Fruit fly (Drosophila melanogaster) whole organism, embryonic: Measurements from ENCODE around the gene vari.

Source experiments
- Atf6 ChIP-seq: fragments of 200-800 bp; sonication (Bioruptor generic); IDR thresholded peaks from 2 replicates; pipeline ENCODE4 v1.3.6; 2022; ENCODE audit warnings: missing biosample characterization, missing genetic modification characterization
- BEAF-32 ChIP-seq: fragments of 200-800 bp; sonication (Bioruptor generic); optimal IDR thresholded peaks from 3 replicates; lab custom pipeline; 2017; ENCODE audit warnings: missing biosample characterization, missing genetic modification characterization, mild to moderate bottlenecking, moderate library complexity, missing genetic modification reagents
- CG10565 ChIP-seq: fragments of 200-800 bp; sonication (Bioruptor generic); optimal IDR thresholded peaks from 3 replicates; lab custom pipeline; 2016; ENCODE audit warnings: missing biosample characterization, mild to moderate bottlenecking, missing genetic modification characterization
- CG10654 ChIP-seq: fragments of 200-800 bp; sonication (Bioruptor generic); optimal IDR thresholded peaks from 2 replicates; lab custom pipeline; 2016; ENCODE audit warnings: missing biosample characterization, missing genetic modification characterization
- CG12071 ChIP-seq: fragments of 200-800 bp; sonication (Bioruptor generic); optimal IDR thresholded peaks from 3 replicates; lab custom pipeline; 2018; ENCODE audit warnings: missing biosample characterization, mild to moderate bottlenecking, missing genetic modification characterization
- CG14014 ChIP-seq: fragments of 200-800 bp; sonication (Bioruptor generic); IDR thresholded peaks from 2 replicates; pipeline ENCODE4 v1.3.6; 2022; ENCODE audit warnings: missing biosample characterization, missing genetic modification characterization
- CG15073 ChIP-seq: fragments of 200-800 bp; sonication (Bioruptor generic); optimal IDR thresholded peaks from 2 replicates; lab custom pipeline; 2016; ENCODE audit warnings: missing biosample characterization, missing genetic modification characterization
- CG1647 ChIP-seq: fragments of 200-800 bp; sonication (Bioruptor generic); optimal IDR thresholded peaks from 3 replicates; lab custom pipeline; 2016; ENCODE audit warnings: missing biosample characterization, missing genetic modification characterization
- CG17612 ChIP-seq: fragments of 200-800 bp; sonication (Bioruptor generic); IDR thresholded peaks from 2 replicates; pipeline ENCODE4 v1.3.6; 2022; ENCODE audit warnings: missing biosample characterization, missing genetic modification characterization
- CG2875 ChIP-seq: fragments of 200-800 bp; sonication (Bioruptor generic); optimal IDR thresholded peaks from 2 replicates; lab custom pipeline; 2017; ENCODE audit warnings: missing biosample characterization, mild to moderate bottlenecking, missing genetic modification characterization, missing genetic modification reagents
- CG32532 ChIP-seq: fragments of 200-800 bp; sonication (Bioruptor generic); IDR thresholded peaks from 2 replicates; pipeline ENCODE4 v1.3.6; 2022; ENCODE audit warnings: missing biosample characterization, missing genetic modification characterization
- CG33213 ChIP-seq: fragments of 200-800 bp; sonication (Bioruptor generic); optimal IDR thresholded peaks from 3 replicates; lab custom pipeline; 2016; ENCODE audit warnings: missing biosample characterization, missing genetic modification characterization
- CG4424 ChIP-seq: fragments of 200-800 bp; sonication (Bioruptor generic); optimal IDR thresholded peaks from 3 replicates; lab custom pipeline; 2016; ENCODE audit warnings: missing biosample characterization, missing genetic modification characterization
- CG6254 ChIP-seq: fragments of 200-800 bp; sonication (Bioruptor generic); optimal IDR thresholded peaks from 3 replicates; lab custom pipeline; 2017; ENCODE audit warnings: mild to moderate bottlenecking, missing biosample characterization, missing genetic modification reagents, missing genetic modification characterization
- CG6683 ChIP-seq: fragments of 200-800 bp; sonication (Bioruptor generic); optimal IDR thresholded peaks from 2 replicates; lab custom pipeline; 2017; ENCODE audit warnings: missing biosample characterization, mild to moderate bottlenecking, missing genetic modification characterization, missing genetic modification reagents
- Doc2 ChIP-seq: fragments of 200-800 bp; sonication (Bioruptor generic); IDR thresholded peaks from 2 replicates; pipeline ENCODE4 v1.3.6; 2022; ENCODE audit warnings: missing biosample characterization, missing genetic modification characterization
- Drgx ChIP-seq: fragments of 200-800 bp; sonication (Bioruptor generic); IDR thresholded peaks from 2 replicates; pipeline ENCODE4 v1.3.6; 2022; ENCODE audit warnings: missing biosample characterization, missing genetic modification characterization
- Hmr ChIP-seq: fragments of 200-800 bp; sonication (Bioruptor generic); optimal IDR thresholded peaks from 3 replicates; lab custom pipeline; 2017; ENCODE audit warnings: mild to moderate bottlenecking, missing biosample characterization, missing genetic modification reagents, missing genetic modification characterization
- Hmx ChIP-seq: fragments of 200-800 bp; sonication (Bioruptor generic); optimal IDR thresholded peaks from 2 replicates; lab custom pipeline; 2016; ENCODE audit warnings: missing biosample characterization, missing genetic modification characterization
- Hr51 ChIP-seq, 2 experiments: fragments of 200-800 bp; sonication (Bioruptor generic); optimal IDR thresholded peaks; 2 replicates in 1 of 2; 3 replicates in 1 of 2; lab custom pipeline; 2016 to 2018; ENCODE audit warnings: missing biosample characterization in 2 of 2, missing genetic modification characterization in 2 of 2, mild to moderate bottlenecking in 1 of 2, moderate library complexity in 1 of 2
- Lpt ChIP-seq: fragments of >200 bp; optimal IDR thresholded peaks from 2 replicates; lab custom pipeline; 2018; ENCODE audit warnings: missing biosample characterization, missing genetic modification characterization
- Myb ChIP-seq: fragments of 200-800 bp; sonication (Bioruptor generic); optimal IDR thresholded peaks from 2 replicates; lab custom pipeline; 2016; ENCODE audit warnings: missing biosample characterization, missing genetic modification characterization
- Nf-YA ChIP-seq: fragments of 200-800 bp; sonication (Bioruptor generic); IDR thresholded peaks from 2 replicates; pipeline ENCODE4 v1.3.6; 2022; ENCODE audit warnings: missing biosample characterization, missing genetic modification characterization
- Oaz ChIP-seq: fragments of 200-800 bp; sonication (Bioruptor generic); IDR thresholded peaks from 2 replicates; pipeline ENCODE4 v1.3.6; 2022; ENCODE audit warnings: missing biosample characterization, missing genetic modification characterization
- PHDP ChIP-seq: fragments of 200-800 bp; sonication (Bioruptor generic); optimal IDR thresholded peaks from 3 replicates; lab custom pipeline; 2018; ENCODE audit warnings: missing biosample characterization, mild to moderate bottlenecking, missing genetic modification characterization, moderate library complexity
- Scr ChIP-seq: fragments of 200-800 bp; sonication (Bioruptor generic); IDR thresholded peaks from 2 replicates; pipeline ENCODE4 v1.3.6; 2022; ENCODE audit warnings: missing biosample characterization, missing genetic modification characterization; ENCODE audit not compliant: partially characterized antibody
- Sin3A ChIP-seq: fragments of >200 bp; optimal IDR thresholded peaks from 2 replicates; lab custom pipeline; 2018
- Sox100B ChIP-seq: fragments of 200-800 bp; sonication (Bioruptor generic); optimal IDR thresholded peaks from 3 replicates; lab custom pipeline; 2018; ENCODE audit warnings: missing biosample characterization, mild to moderate bottlenecking, missing genetic modification characterization
- YL-1 ChIP-seq: fragments of 200-800 bp; sonication (Bioruptor generic); optimal IDR thresholded peaks from 3 replicates; lab custom pipeline; 2017; ENCODE audit warnings: missing biosample characterization, mild to moderate bottlenecking, missing genetic modification characterization
- amos ChIP-seq: fragments of 200-800 bp; sonication (Bioruptor generic); IDR thresholded peaks from 2 replicates; pipeline ENCODE4 v1.3.6; 2022; ENCODE audit warnings: missing biosample characterization, missing genetic modification characterization; ENCODE audit not compliant: partially characterized antibody
- ara ChIP-seq: fragments of 200-800 bp; sonication (Bioruptor generic); IDR thresholded peaks from 2 replicates; pipeline ENCODE4 v1.3.6; 2022; ENCODE audit warnings: missing biosample characterization, missing genetic modification characterization
- ase ChIP-seq: fragments of 200-800 bp; sonication (Bioruptor generic); IDR thresholded peaks from 3 replicates; pipeline ENCODE4 v1.3.6; 2022; ENCODE audit warnings: missing biosample characterization, missing genetic modification characterization
- az2 ChIP-seq: fragments of 200-800 bp; sonication (Bioruptor generic); optimal IDR thresholded peaks from 3 replicates; lab custom pipeline; 2016; ENCODE audit warnings: missing biosample characterization, missing genetic modification characterization
- crc ChIP-seq: fragments of 200-800 bp; sonication (Bioruptor generic); optimal IDR thresholded peaks from 2 replicates; lab custom pipeline; 2016; ENCODE audit warnings: missing biosample characterization, missing genetic modification characterization
- crol ChIP-seq: fragments of 200-800 bp; sonication (Bioruptor generic); IDR thresholded peaks from 2 replicates; pipeline ENCODE4 v1.3.6; 2022; ENCODE audit warnings: missing biosample characterization, missing genetic modification characterization
- dpn ChIP-seq, 2 experiments: fragments of 200-800 bp; sonication (Bioruptor generic); optimal IDR thresholded peaks; 3 replicates each; lab custom pipeline; 2016; ENCODE audit warnings: missing biosample characterization in 2 of 2, missing genetic modification characterization in 2 of 2
- esg ChIP-seq: fragments of 200-800 bp; sonication (Bioruptor generic); conservative IDR thresholded peaks from 2 replicates; pipeline ENCODE4 v1.3.6; 2022; ENCODE audit warnings: missing biosample characterization, missing genetic modification characterization
- gce ChIP-seq: fragments of 200-800 bp; sonication (Bioruptor generic); IDR thresholded peaks from 3 replicates; pipeline ENCODE4 v1.3.6; 2022; ENCODE audit warnings: missing biosample characterization, missing genetic modification characterization
- gcm2 ChIP-seq: fragments of 200-800 bp; sonication (Bioruptor generic); optimal IDR thresholded peaks from 2 replicates; lab custom pipeline; 2016; ENCODE audit warnings: missing biosample characterization, missing genetic modification characterization
- ham ChIP-seq: fragments of 200-800 bp; sonication (Bioruptor generic); IDR thresholded peaks from 2 replicates; pipeline ENCODE4 v1.3.6; 2022; ENCODE audit warnings: missing biosample characterization, missing genetic modification characterization
- knrl ChIP-seq: fragments of 200-800 bp; sonication (Bioruptor generic); IDR thresholded peaks from 3 replicates; pipeline ENCODE4 v1.3.6; 2022; ENCODE audit warnings: missing biosample characterization, missing genetic modification characterization; ENCODE audit not compliant: partially characterized antibody
- lab ChIP-seq: fragments of 200-800 bp; sonication (Bioruptor generic); optimal IDR thresholded peaks from 3 replicates; lab custom pipeline; 2017; ENCODE audit warnings: missing biosample characterization, missing genetic modification characterization, mild to moderate bottlenecking, moderate library complexity, missing genetic modification reagents
- lola ChIP-seq, 3 experiments: fragments of >200 bp in 2 of 3; fragments of 200-800 bp in 1 of 3; sonication (Bioruptor generic) in 1 of 3; optimal IDR thresholded peaks; 2 replicates each; lab custom pipeline; 2017 to 2019; ENCODE audit warnings: missing biosample characterization in 3 of 3, missing genetic modification characterization in 3 of 3, mild to moderate bottlenecking in 1 of 3, moderate library complexity in 1 of 3
- prd ChIP-seq, 3 experiments: fragments of >200 bp in 2 of 3; fragments of 200-800 bp in 1 of 3; sonication (Bioruptor generic) in 1 of 3; optimal IDR thresholded peaks in 2 of 3; IDR thresholded peaks in 1 of 3; 2 replicates in 2 of 3; 3 replicates in 1 of 3; pipeline versions ENCODE4 v1.3.6 to Lab custom; 2017 to 2022; ENCODE audit warnings: missing biosample characterization in 1 of 3, missing genetic modification characterization in 1 of 3
- psq ChIP-seq: fragments of 200-800 bp; sonication (Bioruptor generic); optimal IDR thresholded peaks from 2 replicates; lab custom pipeline; 2017; ENCODE audit warnings: missing biosample characterization, missing genetic modification characterization
- sob ChIP-seq: fragments of 200-800 bp; sonication (Bioruptor generic); IDR thresholded peaks from 2 replicates; pipeline ENCODE4 v1.3.6; 2022; ENCODE audit warnings: missing biosample characterization, missing genetic modification characterization
- toy ChIP-seq: fragments of 200-800 bp; sonication (Bioruptor generic); IDR thresholded peaks from 2 replicates; pipeline ENCODE4 v1.3.6; 2022; ENCODE audit warnings: missing biosample characterization, missing genetic modification characterization
- trh ChIP-seq: fragments of 200-800 bp; sonication (Bioruptor generic); optimal IDR thresholded peaks from 2 replicates; lab custom pipeline; 2016; ENCODE audit warnings: missing biosample characterization, missing genetic modification characterization
- unc-4 ChIP-seq: fragments of 200-800 bp; sonication (Bioruptor generic); IDR thresholded peaks from 2 replicates; pipeline ENCODE4 v1.3.6; 2022; ENCODE audit warnings: missing biosample characterization, missing genetic modification characterization; ENCODE audit not compliant: partially characterized antibody

The vari gene

dm6 chr2L:20805624-20806339 lies 8.9 kb upstream of the vari start (continued):
- TF ChIP-seq CG10654 (GFP tag; lab: Kevin White, UChicago) (peak; percentile 91), CG14014 (GFP tag; lab: Robert Waterston, UW) (peak; percentile 96), CG33213 (peak; percentile 6), Lpt (no peak), Oaz (GFP tag; lab: Robert Waterston, UW) (peak; percentile 90), az2 (GFP tag; lab: Kevin White, UChicago) (peak; percentile 95), Hmr (peak; percentile 97), CG10565 (peak; percentile 52), crol (GFP tag; lab: Robert Waterston, UW) (peak; percentile 56), toy (peak; percentile 86), CG4424 (peak; percentile 95), unc-4 (GFP tag; lab: Robert Waterston, UW) (peak; percentile 15; the same call in 1 of the 2 replicates), YL-1 (GFP tag; lab: Kevin White, UChicago) (peak; percentile 62), Sin3A (no peak), CG1647 (GFP tag; lab: Kevin White, UChicago) (peak; percentile 81), gcm2 (GFP tag; lab: Kevin White, UChicago) (peak; percentile 83), CG15073 (peak; percentile 57), trh (GFP tag; lab: Kevin White, UChicago) (peak; percentile 84), Myb (GFP tag; lab: Kevin White, UChicago) (peak; percentile 39), sob (peak; percentile 95), ham (GFP tag; lab: Robert Waterston, UW) (peak; percentile 88), Hmx (GFP tag; lab: Kevin White, UChicago) (no peak), Nf-YA (GFP tag; lab: Robert Waterston, UW) (peak; percentile 87), dpn (GFP tag; optimal IDR thresholded peaks at IDR 0.05; lab: Kevin White, UChicago) (peak; percentile 78 to 96), esg (GFP tag; lab: Robert Waterston, UW) (peak; percentile 95), CG32532 (GFP tag; lab: Robert Waterston, UW) (peak; percentile 96), Doc2 (GFP tag; lab: Robert Waterston, UW) (peak; percentile 88), CG12071 (GFP tag; lab: Kevin White, UChicago) (peak; percentile 92), PHDP (tag; lab: Kevin White, UChicago) (peak; percentile 97), crc (GFP tag; lab: Kevin White, UChicago) (peak; percentile 55), Scr (GFP tag; lab: Robert Waterston, UW) (peak; percentile 71), CG17612 (peak; percentile 86), Atf6 (GFP tag; lab: Robert Waterston, UW) (peak; percentile 98), lab (GFP tag; lab: Kevin White, UChicago) (peak; percentile 98), prd (optimal IDR thresholded peaks at IDR 0.05; lab: Kevin White, UChicago) (no peak), prd (GFP tag; IDR thresholded peaks at IDR 0.05; lab: Robert Waterston, UW) (peak; percentile 96), amos (peak; percentile 29; the same call in 1 of the 2 replicates), CG2875 (GFP tag; lab: Kevin White, UChicago) (peak; percentile 95), Drgx (GFP tag; lab: Robert Waterston, UW) (peak; percentile 82), BEAF-32 (GFP tag; lab: Kevin White, UChicago) (peak; percentile 7), knrl (GFP tag; lab: Robert Waterston, UW) (peak; percentile 44; the same call in 2 of the 3 replicates), Hr51 (GFP tag; optimal IDR thresholded peaks at IDR 0.05; lab: Kevin White, UChicago) (peak; percentile 76 to 97), lola (GFP tag; optimal IDR thresholded peaks at IDR 0.05; lab: Kevin White, UChicago) (peak in 1 of 3 experiments; percentile 92), ara (GFP tag; lab: Robert Waterston, UW) (peak; percentile 93), CG6683 (GFP tag; lab: Kevin White, UChicago) (peak; percentile 90), psq (peak; percentile 85), ase (GFP tag; lab: Robert Waterston, UW) (peak; percentile 93), CG6254 (peak; percentile 88), Sox100B (GFP tag; lab: Kevin White, UChicago) (peak; percentile 92), gce (GFP tag; lab: Robert Waterston, UW) (peak; percentile 92)
